Fruit fly (Drosophila melanogaster): ENCODE measurements around the gene CG6179.

Gene CG6179

dm6 chrX:18405567-18406059 lies 25.7 kb downstream of the CG6179 start (continued):
- TF ChIP-seq sqz (GFP tag; optimal IDR thresholded peaks at IDR 0.05) = peak; percentile 5
- TF ChIP-seq fu2 (GFP tag; optimal IDR thresholded peaks at IDR 0.05) = no peak
- TF ChIP-seq CG17328 (GFP tag; IDR thresholded peaks at IDR 0.05) = peak; percentile 37; the same call in 1 of the 2 replicates
- no peak for TF ChIP-seq ranshi (GFP tag; IDR thresholded peaks at IDR 0.05)
- no peak for TF ChIP-seq CG4282 (GFP tag; optimal IDR thresholded peaks at IDR 0.05)
- TF ChIP-seq pita (GFP tag; optimal IDR thresholded peaks at IDR 0.05) = no peak
- no peak for TF ChIP-seq hth (optimal IDR thresholded peaks at IDR 0.05)
- no peak for TF ChIP-seq cas (GFP tag; IDR thresholded peaks at IDR 0.05)
- no peak for TF ChIP-seq dati (GFP tag; IDR thresholded peaks at IDR 0.05)
- TF ChIP-seq zen2 (GFP tag; IDR thresholded peaks at IDR 0.05; ENCODE audit: partially characterized antibody) = no peak
- TF ChIP-seq gcm (GFP tag; optimal IDR thresholded peaks at IDR 0.05) = peak; percentile 59
- no peak for TF ChIP-seq Bdp1 (GFP tag; optimal IDR thresholded peaks at IDR 0.05)
- TF ChIP-seq CG34422 (GFP tag; IDR thresholded peaks at IDR 0.05) = peak; percentile 49; the same call in 2 of the 3 replicates
- TF ChIP-seq grn (GFP tag; optimal IDR thresholded peaks at IDR 0.05) = no peak
- peak; percentile 40 for TF ChIP-seq CG12219 (GFP tag; optimal IDR thresholded peaks at IDR 0.05)
- TF ChIP-seq CG12942 (GFP tag; optimal IDR thresholded peaks at IDR 0.05) = peak; percentile 64
- TF ChIP-seq CG6683 (GFP tag; optimal IDR thresholded peaks at IDR 0.05) = no peak
- TF ChIP-seq Gsc (GFP tag; IDR thresholded peaks at IDR 0.05) = no peak; the same call in 1 of the 2 replicates
- TF ChIP-seq nom (GFP tag; optimal IDR thresholded peaks at IDR 0.05) = no peak
- TF ChIP-seq Fer1 (GFP tag; optimal IDR thresholded peaks at IDR 0.05) = peak; percentile 37
- TF ChIP-seq CG2678 (tag; optimal IDR thresholded peaks at IDR 0.05) = peak; percentile 85
- TF ChIP-seq ken (GFP tag; IDR thresholded peaks at IDR 0.05) = no peak; the same call in 2 of the 3 replicates
- TF ChIP-seq Hr51 (GFP tag; optimal IDR thresholded peaks at IDR 0.05) = peak in 1 of 2 experiments; percentile 85
- TF ChIP-seq CG15601 (tag; optimal IDR thresholded peaks at IDR 0.05) = peak; percentile 57
- no peak for TF ChIP-seq wek (GFP tag; optimal IDR thresholded peaks at IDR 0.05)
- TF ChIP-seq repo (GFP tag; optimal IDR thresholded peaks at IDR 0.05) = no peak
- no peak for TF ChIP-seq CG11247 (GFP tag; IDR thresholded peaks at IDR 0.05)
- no peak for TF ChIP-seq CG13894 (tag; optimal IDR thresholded peaks at IDR 0.05)
- peak; percentile 63 for TF ChIP-seq CG8924 (tag; optimal IDR thresholded peaks at IDR 0.05)
- no peak for TF ChIP-seq vnd (GFP tag; IDR thresholded peaks at IDR 0.05; ENCODE audit: partially characterized antibody)
- peak; percentile 35; the same call in 1 of the 2 replicates for TF ChIP-seq peb (GFP tag; IDR thresholded peaks at IDR 0.05)
- peak; percentile 52 for TF ChIP-seq CG10462 (GFP tag; optimal IDR thresholded peaks at IDR 0.05)
- TF ChIP-seq Bgb (GFP tag; IDR thresholded peaks at IDR 0.05; ENCODE audit: partially characterized antibody) = no peak
- TF ChIP-seq CG14667 (GFP tag; IDR thresholded peaks at IDR 0.05) = no peak
- peak; percentile 56; the same call in 1 of the 2 replicates for TF ChIP-seq danr (GFP tag; IDR thresholded peaks at IDR 0.05)
- TF ChIP-seq lmd (GFP tag; IDR thresholded peaks at IDR 0.05) = peak; percentile 63
- peak; percentile 40; the same call in 1 of the 2 replicates for TF ChIP-seq CG43689 (GFP tag; IDR thresholded peaks at IDR 0.05)
- TF ChIP-seq pb (GFP tag; optimal IDR thresholded peaks at IDR 0.05) = no peak
- peak; percentile 28; the same call in 1 of the 2 replicates for TF ChIP-seq CG9215 (GFP tag; IDR thresholded peaks at IDR 0.05)
- TF ChIP-seq CG18619 (GFP tag; optimal IDR thresholded peaks at IDR 0.05) = peak; percentile 66
- peak; percentile 42; the same call in 2 of the 3 replicates for TF ChIP-seq tgo (GFP tag; IDR thresholded peaks at IDR 0.05)
- peak; percentile 78 for TF ChIP-seq Sox100B (GFP tag; optimal IDR thresholded peaks at IDR 0.05)
- no peak for TF ChIP-seq otp (GFP tag; IDR thresholded peaks at IDR 0.05)
- TF ChIP-seq Mes4 (GFP tag; optimal IDR thresholded peaks at IDR 0.05) = no peak
- TF ChIP-seq Opbp (GFP tag; IDR thresholded peaks at IDR 0.05; ENCODE audit: partially characterized antibody) = no peak
- peak; percentile 8 for TF ChIP-seq Myb (GFP tag; optimal IDR thresholded peaks at IDR 0.05)
- peak; percentile 53; the same call in 1 of the 3 replicates for TF ChIP-seq CG11560 (tag; IDR thresholded peaks at IDR 0.05)
- peak in 1 of 2 experiments; percentile 13 for TF ChIP-seq Hr78 (GFP tag; optimal IDR thresholded peaks at IDR 0.05)
- TF ChIP-seq Max (GFP tag; optimal IDR thresholded peaks at IDR 0.05) = peak; percentile 52
- TF ChIP-seq p53 (GFP tag; optimal IDR thresholded peaks at IDR 0.05) = no peak
